Worm (Caenorhabditis elegans) whole organism, young adult: ENCODE results near the gene T28C6.3.
A peak's percentile ranks its signal among the peaks of the same experiment; 100 is the strongest.

Experiments used
- B0019.2 ChIP-seq: fragments of 200-800 bp; sonication (Bioruptor generic); conservative IDR thresholded peaks from 2 replicates; pipeline ENCODE4 v1.3.6; 2022; ENCODE audit warnings: missing genetic modification reagents, missing genetic modification characterization, missing compliant biosample characterization
- B0035.1 ChIP-seq: sonication (generic microtip); optimal IDR thresholded peaks from 2 replicates; lab custom pipeline; 2016; ENCODE audit warnings: missing genetic modification characterization, mild to moderate bottlenecking, missing compliant biosample characterization, missing genotype, missing genetic modification reagents
- F55B11.4 ChIP-seq: sonication (generic microtip); optimal IDR thresholded peaks from 2 replicates; lab custom pipeline; 2016; ENCODE audit warnings: missing compliant biosample characterization, missing genetic modification characterization, borderline replicate concordance; ENCODE audit not compliant: insufficient read depth
- Y79H2A.3 ChIP-seq: fragments of 200-800 bp; sonication (Bioruptor generic); conservative IDR thresholded peaks from 2 replicates; pipeline ENCODE4 v1.3.6; 2022; ENCODE audit warnings: missing genetic modification reagents, missing genetic modification characterization, missing compliant biosample characterization
- akir-1 ChIP-seq: fragments of 200-800 bp; sonication (Bioruptor generic); optimal IDR thresholded peaks from 2 replicates; lab custom pipeline; 2018; ENCODE audit warnings: mild to moderate bottlenecking, missing genetic modification characterization, moderate library complexity, missing compliant biosample characterization
- ceh-79 ChIP-seq: sonication (generic microtip); optimal IDR thresholded peaks from 2 replicates; lab custom pipeline; 2017; ENCODE audit warnings: mild to moderate bottlenecking, missing genetic modification characterization, missing compliant biosample characterization
- ceh-91 ChIP-seq: fragments of 200-800 bp; sonication (Bioruptor generic); IDR thresholded peaks from 2 replicates; pipeline ENCODE4 v1.3.6; 2022; ENCODE audit warnings: missing genetic modification reagents, missing genetic modification characterization, missing compliant biosample characterization
- die-1 ChIP-seq: sonication (generic microtip); optimal IDR thresholded peaks from 2 replicates; lab custom pipeline; 2016; ENCODE audit warnings: missing genotype, mild to moderate bottlenecking, missing genetic modification characterization, missing compliant biosample characterization
- dox-1 ChIP-seq: fragments of 200-800 bp; sonication (Bioruptor generic); IDR thresholded peaks from 2 replicates; pipeline ENCODE4 v1.3.6; 2022; ENCODE audit warnings: missing genetic modification reagents, missing genetic modification characterization, missing compliant biosample characterization
- dpl-1 ChIP-seq: fragments of 150-350 bp; optimal IDR thresholded peaks from 2 replicates; lab custom pipeline; 2014; ENCODE audit warnings: missing biosample characterization, missing genetic modification reagents, missing genetic modification characterization
- efl-1 ChIP-seq: fragments of 150-350 bp; optimal IDR thresholded peaks from 2 replicates; lab custom pipeline; 2014; ENCODE audit warnings: missing biosample characterization, missing genetic modification reagents, missing genetic modification characterization
- egl-18 ChIP-seq: fragments of 200-800 bp; sonication (Bioruptor generic); IDR thresholded peaks from 2 replicates; pipeline ENCODE4 v1.3.6; 2022; ENCODE audit warnings: missing genetic modification reagents, missing genetic modification characterization, missing compliant biosample characterization
- egrh-3 ChIP-seq: fragments of 200-800 bp; sonication (Bioruptor generic); IDR thresholded peaks from 2 replicates; pipeline ENCODE4 v1.3.6; 2022; ENCODE audit warnings: missing genetic modification reagents, missing genetic modification characterization, missing compliant biosample characterization
- ekl-4 ChIP-seq: fragments of 200-800 bp; sonication (Bioruptor generic); IDR thresholded peaks from 2 replicates; pipeline ENCODE4 v1.3.6; 2022; ENCODE audit warnings: missing genetic modification reagents, missing genetic modification characterization, missing compliant biosample characterization
- hrde-1 ChIP-seq: sonication (generic microtip); optimal IDR thresholded peaks from 2 replicates; lab custom pipeline; 2016; ENCODE audit warnings: missing genetic modification characterization, mild to moderate bottlenecking, missing compliant biosample characterization, moderate library complexity, missing genotype, missing genetic modification reagents, borderline replicate concordance
- lsy-27 ChIP-seq: sonication (generic microtip); optimal IDR thresholded peaks from 2 replicates; lab custom pipeline; 2017; ENCODE audit warnings: missing genetic modification characterization, mild to moderate bottlenecking, missing compliant biosample characterization, antibody characterized with exemption, missing genotype, borderline replicate concordance; ENCODE audit not compliant: insufficient read depth
- madf-3 ChIP-seq: fragments of 200-800 bp; sonication (Bioruptor generic); IDR thresholded peaks from 2 replicates; pipeline ENCODE4 v1.3.6; 2022; ENCODE audit warnings: missing genetic modification reagents, missing genetic modification characterization, missing compliant biosample characterization
- madf-6 ChIP-seq: fragments of 200-800 bp; sonication (Bioruptor generic); IDR thresholded peaks from 2 replicates; pipeline ENCODE4 v1.3.6; 2022; ENCODE audit warnings: missing genetic modification reagents, missing genetic modification characterization, missing compliant biosample characterization
- madf-8 ChIP-seq: fragments of 200-800 bp; sonication (Bioruptor generic); conservative IDR thresholded peaks from 2 replicates; pipeline ENCODE4 v1.3.6; 2022; ENCODE audit warnings: missing genetic modification reagents, missing genetic modification characterization, missing compliant biosample characterization
- nfyb-1 ChIP-seq: fragments of 200-800 bp; sonication (Bioruptor generic); IDR thresholded peaks from 2 replicates; pipeline ENCODE4 v1.3.6; 2022; ENCODE audit warnings: missing genetic modification reagents, missing genetic modification characterization, missing compliant biosample characterization
- nhr-27 ChIP-seq: fragments of 200-800 bp; sonication (Bioruptor generic); optimal IDR thresholded peaks from 2 replicates; lab custom pipeline; 2018; ENCODE audit warnings: mild to moderate bottlenecking, missing genetic modification characterization, moderate library complexity, missing compliant biosample characterization
- pha-4 ChIP-seq: fragments of 150-350 bp; sonication (generic microtip); optimal IDR thresholded peaks from 2 replicates; lab custom pipeline; 2014; ENCODE audit warnings: missing biosample characterization, missing genetic modification reagents, missing genetic modification characterization
- rcor-1 ChIP-seq: fragments of 200-800 bp; sonication (Bioruptor generic); IDR thresholded peaks from 2 replicates; pipeline ENCODE4 v1.3.6; 2022; ENCODE audit warnings: missing genetic modification reagents, missing genetic modification characterization, missing compliant biosample characterization
- snpc-1.1 ChIP-seq: sonication (generic microtip); optimal IDR thresholded peaks from 2 replicates; lab custom pipeline; 2017; ENCODE audit warnings: missing genetic modification characterization, mild to moderate bottlenecking, missing compliant biosample characterization, antibody characterized with exemption, moderate library complexity, missing genotype, missing genetic modification reagents; ENCODE audit not compliant: insufficient read depth
- unc-62 ChIP-seq: fragments of 150-350 bp; optimal IDR thresholded peaks from 2 replicates; lab custom pipeline; 2014; ENCODE audit warnings: missing biosample characterization, missing genetic modification reagents, missing genetic modification characterization
- zfh-2 ChIP-seq: fragments of 200-800 bp; sonication (Bioruptor generic); conservative IDR thresholded peaks from 2 replicates; pipeline ENCODE4 v1.3.6; 2022; ENCODE audit warnings: missing genetic modification reagents, missing genetic modification characterization, missing compliant biosample characterization
- ztf-25 ChIP-seq: fragments of 200-800 bp; sonication (Bioruptor generic); IDR thresholded peaks from 2 replicates; pipeline ENCODE4 v1.3.6; 2022; ENCODE audit warnings: missing genetic modification reagents, missing genetic modification characterization, missing compliant biosample characterization
- ztf-6 ChIP-seq: fragments of 200-800 bp; sonication (Bioruptor generic); IDR thresholded peaks from 2 replicates; pipeline ENCODE4 v1.3.6; 2022; ENCODE audit warnings: missing genetic modification reagents, missing genetic modification characterization, missing compliant biosample characterization

Gene T28C6.3

DNA sequence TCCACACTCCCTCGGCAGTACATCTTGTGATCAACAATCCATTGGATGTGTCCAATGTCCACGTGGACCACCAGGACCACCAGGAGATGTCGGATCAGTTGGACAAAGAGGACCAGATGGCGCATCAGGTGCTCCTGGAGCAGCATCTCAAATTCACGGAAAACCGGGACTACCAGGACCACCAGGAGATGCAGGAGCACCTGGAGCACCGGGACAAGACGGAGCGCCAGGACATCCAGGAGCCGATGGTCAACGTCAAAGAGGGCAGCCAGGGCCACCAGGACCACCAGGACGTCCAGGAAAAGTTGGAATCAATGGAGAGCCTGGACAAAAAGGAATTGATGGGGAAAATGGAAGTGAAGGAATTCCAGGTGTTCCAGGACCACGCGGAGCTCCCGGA, 28.8 kb downstream of the T28C6.3 start:
- TF ChIP-seq dpl-1: no peak
- TF ChIP-seq egrh-3 (GFP tag; lab: Robert Waterston, UW): peak; percentile 35; the same call in 1 of the 2 replicates
- no peak for TF ChIP-seq die-1 (tag; lab: Kevin White, UChicago)
- peak; percentile 83 for TF ChIP-seq zfh-2

DNA sequence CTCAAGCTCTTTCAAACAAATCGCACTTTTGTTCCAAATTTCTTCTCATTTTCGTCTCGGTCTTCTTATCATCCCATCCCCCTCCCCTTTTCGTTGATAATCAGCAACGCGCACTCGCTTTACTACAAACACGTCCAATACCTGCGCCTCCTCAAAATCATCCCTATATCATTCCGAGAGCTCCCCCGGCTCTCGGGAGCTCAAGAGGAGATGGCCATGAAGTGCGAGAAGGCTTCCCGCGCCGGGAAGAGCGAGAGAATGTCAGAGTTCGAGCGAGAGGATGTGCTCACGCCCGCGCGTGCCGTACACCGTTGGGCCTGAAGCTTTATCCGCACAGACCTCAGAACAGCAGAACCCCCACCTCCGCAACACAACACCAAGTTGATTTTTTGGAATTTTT, 30.7 kb downstream of the T28C6.3 start:
- TF ChIP-seq ekl-4 (GFP tag; lab: Robert Waterston, UW) (peak; percentile 31; the same call in 1 of the 2 replicates), madf-8 (no peak), zfh-2 (peak; percentile 87), egrh-3 (GFP tag; lab: Robert Waterston, UW) (peak; percentile 75; the same call in 1 of the 2 replicates)

- TF ChIP-seq ztf-25 (GFP tag; lab: Robert Waterston, UW) (no peak), egl-18 (GFP tag; lab: Robert Waterston, UW) (no peak)
These were observed 32.1 kb downstream of the T28C6.3 start, which contains the start of gene alp-1 for ce11 chrIV:8852194-8852593. alp-1 (plus strand) TSS chrIV:8852494.

- TF ChIP-seq F55B11.4 (tag; lab: Kevin White, UChicago): no peak
- TF ChIP-seq snpc-1.1 (tag; lab: Kevin White, UChicago): no peak
- TF ChIP-seq madf-3 (GFP tag; lab: Robert Waterston, UW): no peak
- TF ChIP-seq B0035.1 (tag; lab: Kevin White, UChicago): no peak
- no peak for TF ChIP-seq lsy-27 (tag; lab: Kevin White, UChicago)
- no peak for TF ChIP-seq ceh-79 (tag; lab: Kevin White, UChicago)
- no peak for TF ChIP-seq efl-1
- no peak for TF ChIP-seq B0019.2 (GFP tag; lab: Robert Waterston, UW)
- TF ChIP-seq madf-6 (GFP tag; lab: Robert Waterston, UW): no peak
- no peak for TF ChIP-seq hrde-1 (tag; lab: Kevin White, UChicago)
- no peak for TF ChIP-seq madf-8
- no peak for TF ChIP-seq dox-1 (GFP tag; lab: Robert Waterston, UW)
- TF ChIP-seq akir-1: no peak
- TF ChIP-seq nfyb-1 (GFP tag; lab: Robert Waterston, UW): no peak
- no peak for TF ChIP-seq ztf-25 (GFP tag; lab: Robert Waterston, UW)
- TF ChIP-seq rcor-1 (GFP tag; lab: Robert Waterston, UW): no peak
- TF ChIP-seq ceh-91 (GFP tag; lab: Robert Waterston, UW): no peak
- TF ChIP-seq nhr-27: no peak
These were observed 33.2 kb downstream of the T28C6.3 start for ce11 chrIV:8853301-8853700.

- no peak for TF ChIP-seq Y79H2A.3
- TF ChIP-seq ztf-6 (GFP tag; lab: Robert Waterston, UW): no peak
- TF ChIP-seq ceh-79 (tag; lab: Kevin White, UChicago): no peak
- TF ChIP-seq rcor-1 (GFP tag; lab: Robert Waterston, UW): no peak
These were observed 35.8 kb downstream of the T28C6.3 start, which contains the start of gene T11B7.5 for ce11 chrIV:8855963-8856362. T11B7.5 (minus strand) TSS chrIV:8856063.

DNA sequence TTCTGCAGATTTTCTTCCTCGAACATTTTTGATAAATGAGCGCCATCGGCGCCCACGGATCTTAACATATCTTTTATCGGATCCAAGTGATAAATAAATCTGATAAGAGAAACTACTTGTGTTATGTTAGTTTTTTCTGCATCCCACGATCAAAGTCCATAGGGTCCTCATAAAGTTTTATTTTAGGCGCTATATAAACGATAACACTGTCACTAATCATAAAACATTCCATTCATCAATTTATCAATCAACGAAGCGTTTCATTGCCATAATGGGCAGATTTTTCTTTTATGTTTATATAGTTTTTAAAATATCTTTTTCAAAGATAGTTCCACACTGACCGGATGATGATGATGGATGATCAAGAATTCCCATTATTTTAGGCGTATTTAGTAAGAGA, 44.5 kb downstream of the T28C6.3 start:
- TF ChIP-seq unc-62 (GFP tag; lab: Kevin White, UChicago): no peak

- TF ChIP-seq pha-4 (peak; percentile 10), nfyb-1 (GFP tag; lab: Robert Waterston, UW) (no peak)
These were observed 45.2 kb downstream of the T28C6.3 start, which contains the start of gene C09G9.1 for ce11 chrIV:8865343-8865742. C09G9.1 (minus strand) TSS chrIV:8865485.
